Fruit fly (Drosophila melanogaster) whole organism, embryonic: Measurements from ENCODE around the gene CG11409.

Experiments
- Aef1 ChIP-seq: fragments of 200-800 bp; sonication (Bioruptor generic); IDR thresholded peaks from 3 replicates; pipeline ENCODE4 v1.3.6; 2022; ENCODE audit warnings: missing biosample characterization, missing genetic modification characterization
- CG12219 ChIP-seq: fragments of 200-800 bp; sonication (Bioruptor generic); optimal IDR thresholded peaks from 3 replicates; lab custom pipeline; 2018; ENCODE audit warnings: missing biosample characterization, mild to moderate bottlenecking, missing genetic modification characterization
- CG14667 ChIP-seq: fragments of 200-800 bp; sonication (Bioruptor generic); IDR thresholded peaks from 2 replicates; pipeline ENCODE4 v1.3.6; 2022; ENCODE audit warnings: missing biosample characterization, missing genetic modification characterization
- CG14710 ChIP-seq: fragments of 200-800 bp; sonication (Bioruptor generic); optimal IDR thresholded peaks from 3 replicates; lab custom pipeline; 2019; ENCODE audit warnings: missing biosample characterization, mild to moderate bottlenecking, missing genetic modification characterization, moderate library complexity
- CG8359 ChIP-seq: fragments of 200-800 bp; sonication (Bioruptor generic); optimal IDR thresholded peaks from 2 replicates; lab custom pipeline; 2017; ENCODE audit warnings: missing biosample characterization, mild to moderate bottlenecking, missing genetic modification characterization, borderline replicate concordance
- Hand ChIP-seq: fragments of 200-800 bp; sonication (Bioruptor generic); optimal IDR thresholded peaks from 2 replicates; lab custom pipeline; 2017; ENCODE audit warnings: mild to moderate bottlenecking, missing biosample characterization, missing genetic modification reagents, missing genetic modification characterization
- Lim3 ChIP-seq: fragments of 200-800 bp; sonication (Bioruptor generic); IDR thresholded peaks from 2 replicates; pipeline ENCODE4 v1.3.6; 2022; ENCODE audit warnings: missing biosample characterization, missing genetic modification characterization
- MBD-R2 ChIP-seq: fragments of 200-800 bp; sonication (Bioruptor generic); IDR thresholded peaks from 2 replicates; pipeline ENCODE4 v1.3.6; 2022; ENCODE audit warnings: missing biosample characterization, missing genetic modification characterization
- Ravus ChIP-seq: fragments of 200-800 bp; sonication (Bioruptor generic); IDR thresholded peaks from 2 replicates; pipeline ENCODE4 v1.3.6; 2022; ENCODE audit warnings: missing biosample characterization, missing genetic modification characterization
- Spps ChIP-seq: fragments of 200-800 bp; sonication (Bioruptor generic); optimal IDR thresholded peaks from 2 replicates; lab custom pipeline; 2018; ENCODE audit warnings: missing biosample characterization, mild to moderate bottlenecking, missing genetic modification characterization
- al ChIP-seq: fragments of 200-800 bp; sonication (Bioruptor generic); IDR thresholded peaks from 2 replicates; pipeline ENCODE4 v1.3.6; 2022; ENCODE audit warnings: missing biosample characterization, missing genetic modification characterization
- gem ChIP-seq: fragments of 200-800 bp; sonication (Bioruptor generic); optimal IDR thresholded peaks from 2 replicates; lab custom pipeline; 2019; ENCODE audit warnings: missing biosample characterization, mild to moderate bottlenecking, missing genetic modification characterization, moderate library complexity
- tin ChIP-seq: fragments of 200-800 bp; sonication (Bioruptor generic); optimal IDR thresholded peaks from 3 replicates; lab custom pipeline; 2016; ENCODE audit warnings: missing biosample characterization, missing genetic modification characterization

DNA sequence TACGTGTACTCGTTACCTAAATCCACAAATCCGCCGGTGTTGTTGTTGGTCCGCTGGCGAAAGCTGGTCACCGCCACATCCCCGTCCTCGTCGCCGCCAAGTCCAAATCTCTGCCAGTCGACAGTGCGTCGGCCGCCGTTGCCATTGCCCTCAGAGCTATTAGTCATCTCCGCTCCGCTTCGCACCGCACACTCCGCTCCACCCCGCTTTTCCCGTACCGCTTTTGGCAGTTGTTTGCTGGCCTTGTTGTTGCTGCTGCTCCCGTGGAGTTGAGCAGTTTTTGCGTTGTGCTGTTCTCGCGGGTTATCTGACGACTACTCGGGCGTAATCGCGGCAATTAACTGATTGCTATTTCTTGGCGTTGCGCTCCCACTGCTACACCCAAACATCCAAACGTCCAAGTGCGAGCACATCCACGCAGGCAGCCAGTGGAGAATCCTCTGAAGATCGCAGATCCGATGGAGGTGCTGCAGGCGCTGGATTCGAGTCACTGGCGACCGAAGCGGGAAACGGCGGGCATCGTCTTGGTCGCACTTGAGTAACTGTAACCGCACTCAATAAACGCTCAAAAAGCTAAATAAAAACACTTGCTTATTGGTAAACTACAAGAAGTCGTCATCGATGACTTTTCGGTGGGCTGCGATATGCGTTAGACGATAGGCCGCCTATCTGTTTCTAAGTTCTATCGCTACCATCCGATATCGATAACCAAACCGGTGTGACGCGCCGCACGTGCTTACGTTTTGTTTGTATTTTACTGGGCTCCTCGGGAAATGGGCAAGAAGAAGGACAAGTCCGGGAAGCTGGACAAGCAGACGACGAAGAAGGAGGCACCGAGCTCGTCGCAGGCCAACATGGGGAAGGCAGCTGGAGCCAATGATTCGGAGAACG is 12.2 kb upstream of the CG11409 start, which contains the start of the genes CG12773 and CG11417:
- no peak for TF ChIP-seq Hand (GFP tag; lab: Kevin White, UChicago)
- no peak for TF ChIP-seq Lim3 (GFP tag; lab: Robert Waterston, UW)
- no peak for TF ChIP-seq Aef1 (GFP tag; lab: Robert Waterston, UW)
- no peak for TF ChIP-seq CG12219 (GFP tag; lab: Kevin White, UChicago)
- no peak for TF ChIP-seq Ravus (GFP tag; lab: Robert Waterston, UW)
- TF ChIP-seq CG14710 (tag; lab: Kevin White, UChicago): no peak
- TF ChIP-seq Spps: no peak
- TF ChIP-seq CG14667 (GFP tag; lab: Robert Waterston, UW): no peak
- TF ChIP-seq MBD-R2 (GFP tag; lab: Robert Waterston, UW): peak; percentile 51
- no peak for TF ChIP-seq al (GFP tag; lab: Robert Waterston, UW)
- no peak for TF ChIP-seq tin
- TF ChIP-seq CG8359: no peak
- no peak for TF ChIP-seq gem
